Fruit fly (Drosophila melanogaster) whole organism, pupa: Measurements from ENCODE around the gene lili.

ENCODE experiments used
- CG10348 ChIP-seq: fragments of 200-800 bp; sonication (Bioruptor generic); IDR thresholded peaks from 2 replicates; pipeline ENCODE4 v1.3.6; 2022; ENCODE audit warnings: missing biosample characterization, missing genetic modification characterization
- CG12605 ChIP-seq: fragments of 200-800 bp; sonication (Bioruptor generic); IDR thresholded peaks from 2 replicates; pipeline ENCODE4 v1.3.6; 2022; ENCODE audit warnings: missing biosample characterization, missing genetic modification characterization
- CG13204 ChIP-seq: fragments of 200-800 bp; sonication (Bioruptor generic); optimal IDR thresholded peaks from 2 replicates; lab custom pipeline; 2018; ENCODE audit warnings: missing biosample characterization, mild to moderate bottlenecking, missing genetic modification characterization, moderate library complexity
- CG14655 ChIP-seq: fragments of 200-800 bp; sonication (Bioruptor generic); optimal IDR thresholded peaks from 3 replicates; lab custom pipeline; 2017; ENCODE audit warnings: mild to moderate bottlenecking, missing biosample characterization, missing genetic modification reagents, missing genetic modification characterization
- CG15710 ChIP-seq: fragments of 200-800 bp; sonication (Bioruptor generic); optimal IDR thresholded peaks from 2 replicates; lab custom pipeline; 2018; ENCODE audit warnings: missing biosample characterization, mild to moderate bottlenecking, missing genetic modification characterization, moderate library complexity
- CG17806 ChIP-seq: fragments of 200-800 bp; sonication (Bioruptor generic); optimal IDR thresholded peaks from 2 replicates; lab custom pipeline; 2018; ENCODE audit warnings: missing biosample characterization, mild to moderate bottlenecking, missing genetic modification characterization, moderate library complexity
- CG32121 ChIP-seq: fragments of 200-800 bp; sonication (Bioruptor generic); IDR thresholded peaks from 2 replicates; pipeline ENCODE4 v1.3.6; 2022; ENCODE audit warnings: missing biosample characterization, missing genetic modification characterization
- CG34367 ChIP-seq: fragments of 200-800 bp; sonication (Bioruptor generic); optimal IDR thresholded peaks from 2 replicates; lab custom pipeline; 2018; ENCODE audit warnings: missing biosample characterization, mild to moderate bottlenecking, missing genetic modification characterization
- CG4496 ChIP-seq: fragments of 200-800 bp; sonication (Bioruptor generic); IDR thresholded peaks from 3 replicates; pipeline ENCODE4 v1.3.6; 2022; ENCODE audit warnings: missing biosample characterization, missing genetic modification characterization
- CG8159 ChIP-seq: fragments of 200-800 bp; sonication (Bioruptor generic); optimal IDR thresholded peaks from 3 replicates; lab custom pipeline; 2018; ENCODE audit warnings: missing biosample characterization, mild to moderate bottlenecking, missing genetic modification characterization, moderate library complexity
- CG8301 ChIP-seq: fragments of 200-800 bp; sonication (Bioruptor generic); optimal IDR thresholded peaks from 2 replicates; lab custom pipeline; 2018; ENCODE audit warnings: missing biosample characterization, mild to moderate bottlenecking, missing genetic modification characterization
- CG9948 ChIP-seq: fragments of 200-800 bp; sonication (Bioruptor generic); optimal IDR thresholded peaks from 2 replicates; lab custom pipeline; 2018; ENCODE audit warnings: missing biosample characterization, mild to moderate bottlenecking, missing genetic modification characterization, moderate library complexity
- D1 ChIP-seq: fragments of 200-800 bp; sonication (Bioruptor generic); optimal IDR thresholded peaks from 2 replicates; lab custom pipeline; 2018; ENCODE audit warnings: missing biosample characterization, mild to moderate bottlenecking, missing genetic modification characterization, moderate library complexity
- EcR ChIP-seq: fragments of 200-800 bp; sonication (Bioruptor generic); optimal IDR thresholded peaks from 3 replicates; lab custom pipeline; 2019; ENCODE audit warnings: missing biosample characterization, missing genetic modification characterization, mild to moderate bottlenecking, moderate library complexity, missing genetic modification reagents
- Ets98B ChIP-seq: fragments of 200-800 bp; sonication (Bioruptor generic); IDR thresholded peaks from 2 replicates; pipeline ENCODE4 v1.3.6; 2022; ENCODE audit warnings: missing biosample characterization, missing genetic modification characterization
- Pif1A ChIP-seq: fragments of 200-800 bp; sonication (Bioruptor generic); optimal IDR thresholded peaks from 3 replicates; lab custom pipeline; 2016; ENCODE audit warnings: missing biosample characterization, missing genetic modification characterization
- Pif1B ChIP-seq: fragments of 200-800 bp; sonication (Bioruptor generic); optimal IDR thresholded peaks from 3 replicates; lab custom pipeline; 2016; ENCODE audit warnings: missing biosample characterization, missing genetic modification characterization
- Snoo ChIP-seq: fragments of 200-800 bp; sonication (Bioruptor generic); optimal IDR thresholded peaks from 3 replicates; lab custom pipeline; 2017; ENCODE audit warnings: missing biosample characterization, mild to moderate bottlenecking, missing genetic modification characterization, inconsistent platforms
- fd96Ca ChIP-seq: fragments of 200-800 bp; sonication (Bioruptor generic); IDR thresholded peaks from 3 replicates; pipeline ENCODE4 v1.3.6; 2022; ENCODE audit warnings: missing biosample characterization, missing genetic modification characterization
- gl ChIP-seq: fragments of 200-800 bp; sonication (Bioruptor generic); optimal IDR thresholded peaks from 2 replicates; lab custom pipeline; 2018; ENCODE audit warnings: missing biosample characterization, mild to moderate bottlenecking, missing genetic modification characterization
- rn ChIP-seq: fragments of 200-800 bp; sonication (Bioruptor generic); IDR thresholded peaks from 2 replicates; pipeline ENCODE4 v1.3.6; 2022; ENCODE audit warnings: missing biosample characterization, missing genetic modification characterization

The lili gene

DNA sequence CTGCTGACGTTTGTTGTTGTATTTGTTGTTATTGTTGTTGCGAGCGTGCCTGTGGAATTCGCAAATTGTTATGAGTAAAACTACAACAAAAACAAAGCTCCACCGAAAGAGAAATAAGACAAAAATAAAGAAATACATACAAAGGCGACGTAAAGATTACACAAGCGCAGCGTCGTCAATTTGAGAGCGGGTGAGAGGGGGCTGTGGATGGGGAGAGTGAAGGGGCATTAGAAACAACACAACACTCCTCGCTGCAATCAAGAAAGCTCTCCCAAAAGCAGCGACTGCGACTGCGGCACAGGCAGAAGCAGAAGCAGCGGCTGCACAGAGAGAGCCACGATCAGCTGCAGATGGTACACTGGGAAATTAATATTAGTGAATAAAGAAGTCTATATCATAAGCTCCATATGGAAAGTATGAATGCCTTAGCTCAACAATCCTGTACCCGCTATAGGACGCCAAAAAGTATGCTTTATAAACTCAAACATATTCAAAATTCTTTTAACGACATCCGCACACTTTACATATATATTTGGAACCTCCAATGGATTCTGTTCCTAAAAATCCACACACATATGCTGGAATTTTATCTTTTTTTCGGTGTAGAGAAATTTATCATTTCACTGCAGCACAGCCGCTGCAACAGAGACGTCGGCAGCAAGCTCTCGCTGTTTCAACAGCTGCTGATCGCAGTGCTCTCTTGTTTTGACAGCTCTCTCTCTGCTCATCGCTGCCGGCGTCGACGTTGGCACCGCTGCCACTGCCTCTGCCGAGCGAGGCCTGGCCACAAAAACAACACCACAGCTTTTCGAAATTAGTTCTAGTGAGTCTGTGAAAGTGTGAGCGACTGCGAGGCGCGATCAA, 45.0 kb downstream of the lili start, which contains the start of gene CG13631:
CG13631 (plus strand) TSS at position 814 of the 864 bp plus-strand sequence.
- TF ChIP-seq Snoo (peak; percentile 95), CG8301 (tag; lab: Kevin White, UChicago) (peak; percentile 97), CG15710 (tag; lab: Kevin White, UChicago) (peak; percentile 86), CG10348 (peak; percentile 94), D1 (peak; percentile 63), CG32121 (GFP tag; lab: Robert Waterston, UW) (peak; percentile 97), CG4496 (GFP tag; lab: Robert Waterston, UW) (peak; percentile 96), CG13204 (no peak), CG12605 (GFP tag; lab: Robert Waterston, UW) (peak; percentile 86), CG9948 (tag; lab: Kevin White, UChicago) (peak; percentile 92), Pif1B (GFP tag; lab: Kevin White, UChicago) (peak; percentile 96), fd96Ca (GFP tag; lab: Robert Waterston, UW) (peak; percentile 98), rn (peak; percentile 93), CG17806 (tag; lab: Kevin White, UChicago) (peak; percentile 88), Ets98B (peak; percentile 95), Pif1A (GFP tag; lab: Kevin White, UChicago) (peak; percentile 96), CG14655 (peak; percentile 97), CG34367 (tag; lab: Kevin White, UChicago) (peak; percentile 78), EcR (no peak), CG8159 (tag; lab: Kevin White, UChicago) (peak; percentile 91), gl (tag; lab: Kevin White, UChicago) (peak; percentile 67)

DNA sequence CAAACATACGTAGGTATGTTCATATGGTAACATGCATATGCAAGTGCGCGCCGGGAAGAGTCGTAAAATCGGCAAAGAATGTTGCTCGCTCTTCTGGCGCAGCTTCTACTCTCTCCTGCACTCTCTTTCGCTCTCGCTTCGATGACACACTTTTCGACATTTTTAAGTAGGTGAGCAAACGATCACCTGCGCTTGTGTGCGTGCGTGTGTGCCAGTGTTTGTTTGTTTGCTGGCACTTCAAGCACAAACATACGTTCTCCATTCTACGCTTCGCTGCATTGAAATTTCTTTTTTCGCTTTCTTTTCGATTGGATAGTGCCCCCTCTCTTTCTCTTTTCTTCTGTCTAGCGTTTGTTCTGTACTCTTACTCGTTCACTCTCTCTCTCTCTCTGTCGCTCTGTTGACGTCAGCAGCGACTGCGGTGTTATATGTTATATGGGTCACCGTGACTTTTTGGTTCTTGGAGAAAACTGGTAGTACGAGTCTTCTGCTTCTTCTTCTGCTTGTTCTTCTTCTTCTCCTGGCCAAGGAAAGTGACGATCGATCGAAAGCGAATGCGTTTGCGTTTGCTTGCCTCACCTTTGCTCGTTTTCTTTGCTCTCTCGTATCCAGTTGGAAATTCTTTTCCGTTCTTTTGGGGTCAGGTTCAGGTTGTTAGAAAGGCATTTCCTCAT, 46.0 kb downstream of the lili start:
- no peak for TF ChIP-seq D1
- TF ChIP-seq CG17806 (tag; lab: Kevin White, UChicago): no peak
- TF ChIP-seq CG14655: peak; percentile 62
- TF ChIP-seq Pif1A (GFP tag; lab: Kevin White, UChicago): no peak
- no peak; the same call in none of the 2 replicates for TF ChIP-seq Ets98B
- TF ChIP-seq gl (tag; lab: Kevin White, UChicago): no peak
- TF ChIP-seq fd96Ca (GFP tag; lab: Robert Waterston, UW): 0 out of 3 replicates have a peak, but pooled peaks have one; percentile 27
- no peak for TF ChIP-seq CG34367 (tag; lab: Kevin White, UChicago)
- TF ChIP-seq Snoo: peak; percentile 67
- no peak for TF ChIP-seq CG9948 (tag; lab: Kevin White, UChicago)
- TF ChIP-seq CG10348: no peak
- no peak for TF ChIP-seq EcR
- TF ChIP-seq CG12605 (GFP tag; lab: Robert Waterston, UW): no peak
- TF ChIP-seq CG32121 (GFP tag; lab: Robert Waterston, UW): 0 out of 2 replicates have a peak, but pooled peaks have one; percentile 3
- TF ChIP-seq rn: no peak
- peak; percentile 42; the same call in 1 of the 3 replicates for TF ChIP-seq CG4496 (GFP tag; lab: Robert Waterston, UW)
- TF ChIP-seq CG8301 (tag; lab: Kevin White, UChicago): peak; percentile 48
- TF ChIP-seq Pif1B (GFP tag; lab: Kevin White, UChicago): no peak
- TF ChIP-seq CG15710 (tag; lab: Kevin White, UChicago): no peak
- TF ChIP-seq CG13204: no peak
- no peak for TF ChIP-seq CG8159 (tag; lab: Kevin White, UChicago)

DNA sequence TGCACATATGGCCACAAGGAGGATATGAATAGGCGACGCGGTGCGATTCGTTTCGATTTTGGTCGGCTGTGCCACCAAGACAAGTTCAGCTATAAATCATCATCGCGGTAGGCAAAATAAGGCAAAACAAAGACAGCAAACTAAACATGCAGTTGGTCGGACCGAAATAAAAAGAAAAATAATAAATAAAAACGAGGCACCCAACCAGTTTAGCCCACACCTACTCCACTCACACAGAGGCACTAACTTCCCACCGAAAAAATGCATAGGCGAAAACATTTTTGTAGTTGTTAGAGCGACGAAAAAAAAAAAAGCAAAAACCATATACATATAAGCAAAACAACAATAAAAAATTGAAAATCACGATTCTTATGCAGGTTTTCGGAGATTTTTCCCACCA, 47.1 kb downstream of the lili start:
- no peak for TF ChIP-seq CG13204
- TF ChIP-seq CG32121 (GFP tag; lab: Robert Waterston, UW): 0 out of 2 replicates have a peak, but pooled peaks have one; percentile 15
- peak; percentile 11; the same call in 1 of the 3 replicates for TF ChIP-seq fd96Ca (GFP tag; lab: Robert Waterston, UW)
- TF ChIP-seq Pif1A (GFP tag; lab: Kevin White, UChicago): no peak
- no peak for TF ChIP-seq rn
- peak; percentile 20; the same call in 1 of the 2 replicates for TF ChIP-seq Ets98B
- 0 out of 3 replicates have a peak, but pooled peaks have one; percentile 38 for TF ChIP-seq CG4496 (GFP tag; lab: Robert Waterston, UW)

DNA sequence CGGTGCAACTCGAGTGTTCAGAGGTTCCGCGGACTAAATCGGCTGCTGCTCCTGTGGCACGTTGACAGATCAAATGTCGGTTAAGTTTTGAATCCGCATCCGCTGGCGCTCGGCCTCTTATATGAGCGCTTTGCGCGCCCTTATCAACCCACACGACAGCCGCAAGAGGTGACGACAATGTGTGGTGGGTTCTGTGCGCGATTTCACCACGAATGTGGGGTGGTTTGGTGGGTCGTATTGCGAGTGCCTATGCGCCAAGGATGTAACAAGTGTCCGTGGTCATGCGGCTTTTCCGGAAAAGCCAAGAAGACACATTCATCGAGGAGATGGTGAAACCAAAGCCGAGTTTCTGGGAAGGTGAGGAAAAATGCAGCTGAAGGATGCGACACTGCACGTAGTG, 48.8 kb downstream of the lili start, which contains the start of gene AstA:
AstA (minus strand) TSS at position 101 of the 400 bp plus-strand sequence.
- TF ChIP-seq CG32121 (GFP tag; lab: Robert Waterston, UW) (no peak), CG14655 (no peak), gl (tag; lab: Kevin White, UChicago) (no peak), CG8301 (tag; lab: Kevin White, UChicago) (no peak), CG15710 (tag; lab: Kevin White, UChicago) (no peak), D1 (no peak)
